Worm (Caenorhabditis elegans): ENCODE data around the gene F20B6.5.

Gene F20B6.5

ce11 chrX:4161938-4162337 is 37.8 kb downstream of the F20B6.5 start:
- TF ChIP-seq dao-5 (tag; optimal IDR thresholded peaks at IDR 0.05) (no peak), W03F9.2 (tag; optimal IDR thresholded peaks at IDR 0.05) (no peak), him-1 (tag; optimal IDR thresholded peaks at IDR 0.05) (no peak)

- TF ChIP-seq W03F9.2 (tag; optimal IDR thresholded peaks at IDR 0.05) (no peak), dao-5 (tag; optimal IDR thresholded peaks at IDR 0.05) (no peak), him-1 (tag; optimal IDR thresholded peaks at IDR 0.05) (no peak)
These were observed 39.8 kb downstream of the F20B6.5 start for ce11 chrX:4159929-4160328.

ce11 chrX:4159185-4159871 is 40.4 kb downstream of the F20B6.5 start:
- TF ChIP-seq W03F9.2 (tag; optimal IDR thresholded peaks at IDR 0.05) (no peak), dao-5 (tag; optimal IDR thresholded peaks at IDR 0.05) (no peak), him-1 (tag; optimal IDR thresholded peaks at IDR 0.05) (no peak)

- TF ChIP-seq him-1 (tag; optimal IDR thresholded peaks at IDR 0.05), result no peak
- TF ChIP-seq dao-5 (tag; optimal IDR thresholded peaks at IDR 0.05), result no peak
- no peak for TF ChIP-seq W03F9.2 (tag; optimal IDR thresholded peaks at IDR 0.05)
These were observed 41.8 kb downstream of the F20B6.5 start for ce11 chrX:4157896-4158295.

ce11 chrX:4154784-4155183 is 44.9 kb downstream of the F20B6.5 start:
- TF ChIP-seq dao-5 (tag; optimal IDR thresholded peaks at IDR 0.05) (no peak), him-1 (tag; optimal IDR thresholded peaks at IDR 0.05) (no peak), W03F9.2 (tag; optimal IDR thresholded peaks at IDR 0.05) (no peak)

- TF ChIP-seq W03F9.2 (tag; optimal IDR thresholded peaks at IDR 0.05) (no peak), him-1 (tag; optimal IDR thresholded peaks at IDR 0.05) (no peak), dao-5 (tag; optimal IDR thresholded peaks at IDR 0.05) (no peak)
These were observed 46.4 kb downstream of the F20B6.5 start, which contains the start of gene nck-1 for ce11 chrX:4153343-4153742. Gene nck-1 (minus strand): TSS chrX:4153443.

ce11 chrX:4151206-4151605 is 48.5 kb downstream of the F20B6.5 start:
- no peak for TF ChIP-seq W03F9.2 (tag; optimal IDR thresholded peaks at IDR 0.05)
- TF ChIP-seq dao-5 (tag; optimal IDR thresholded peaks at IDR 0.05), result no peak
- TF ChIP-seq him-1 (tag; optimal IDR thresholded peaks at IDR 0.05), result peak; percentile 35
